Worm (Caenorhabditis elegans) whole organism, L4 larva: ENCODE measurements around the gene F20G2.3.

ENCODE experiments used
- F49E8.2 ChIP-seq: sonication (generic microtip); optimal IDR thresholded peaks from 2 replicates; lab custom pipeline; 2016; ENCODE audit warnings: missing compliant biosample characterization, mild to moderate bottlenecking, missing genetic modification characterization, borderline replicate concordance
- R02D3.7 ChIP-seq: fragments of 150-350 bp; sonication (generic microtip); optimal IDR thresholded peaks from 3 replicates; lab custom pipeline; 2014; ENCODE audit warnings: missing biosample characterization, missing genetic modification characterization
- Y48G9A.11 ChIP-seq: fragments of 200-800 bp; sonication (Bioruptor generic); IDR thresholded peaks from 2 replicates; pipeline ENCODE4 v1.3.6; 2022; ENCODE audit warnings: missing genetic modification reagents, missing genetic modification characterization, missing compliant biosample characterization
- aha-1 ChIP-seq: fragments of 150-350 bp; peaks from one replicate; lab custom pipeline; 2014; ENCODE audit warnings: missing biosample characterization, missing genetic modification characterization
- aly-2 ChIP-seq: sonication (generic microtip); optimal IDR thresholded peaks from 2 replicates; lab custom pipeline; 2018; ENCODE audit warnings: missing biosample characterization, missing genetic modification characterization
- ceh-28 ChIP-seq: fragments of 150-350 bp; optimal IDR thresholded peaks from 2 replicates; lab custom pipeline; 2014; ENCODE audit warnings: missing biosample characterization, missing genetic modification reagents, missing genetic modification characterization
- ceh-62 ChIP-seq: sonication (generic microtip); optimal IDR thresholded peaks from 2 replicates; lab custom pipeline; 2017; ENCODE audit warnings: missing biosample characterization, missing genetic modification characterization
- ces-1 ChIP-seq: fragments of 150-350 bp; sonication (generic microtip); optimal IDR thresholded peaks from 4 replicates; lab custom pipeline; 2014; ENCODE audit warnings: missing biosample characterization, missing genetic modification reagents, missing genetic modification characterization
- cey-2 ChIP-seq: sonication (generic microtip); optimal IDR thresholded peaks from 3 replicates; lab custom pipeline; 2017; ENCODE audit warnings: missing genetic modification characterization, mild to moderate bottlenecking, missing compliant biosample characterization, antibody characterized with exemption, borderline replicate concordance; ENCODE audit not compliant: insufficient read depth
- daf-16 ChIP-seq, 3 experiments: sonication (generic microtip); optimal IDR thresholded peaks; 2 replicates each; lab custom pipeline; 2016 to 2017; ENCODE audit warnings: missing genetic modification characterization in 3 of 3, missing genetic modification reagents in 3 of 3, mild to moderate bottlenecking in 2 of 3, missing compliant biosample characterization in 2 of 3, missing biosample characterization in 1 of 3, moderate library complexity in 1 of 3
- daf-19 ChIP-seq: fragments of 200-800 bp; sonication (Bioruptor generic); conservative IDR thresholded peaks from 2 replicates; pipeline ENCODE4 v1.3.6; 2022; ENCODE audit warnings: missing genetic modification characterization, missing compliant biosample characterization
- daf-8 ChIP-seq: fragments of 200-800 bp; sonication (Bioruptor generic); IDR thresholded peaks from 2 replicates; pipeline ENCODE4 v1.3.6; 2022; ENCODE audit warnings: missing genetic modification characterization, missing compliant biosample characterization
- dmd-6 ChIP-seq: fragments of 200-800 bp; sonication (Bioruptor generic); IDR thresholded peaks from 2 replicates; pipeline ENCODE4 v1.3.6; 2022; ENCODE audit warnings: missing genetic modification reagents, missing genetic modification characterization, missing compliant biosample characterization
- dve-1 ChIP-seq: sonication (generic microtip); optimal IDR thresholded peaks from 2 replicates; lab custom pipeline; 2017; ENCODE audit warnings: antibody characterized with exemption, mild to moderate bottlenecking, missing genetic modification characterization, missing compliant biosample characterization; ENCODE audit not compliant: insufficient read depth
- fkh-10 ChIP-seq: fragments of 150-350 bp; optimal IDR thresholded peaks from 2 replicates; lab custom pipeline; 2014; ENCODE audit warnings: missing biosample characterization, missing genetic modification reagents, missing genetic modification characterization
- hif-1 ChIP-seq, 2 experiments: sonication (generic microtip); optimal IDR thresholded peaks; 2 replicates each; lab custom pipeline; 2016 to 2017; ENCODE audit warnings: missing compliant biosample characterization in 2 of 2, missing genetic modification characterization in 2 of 2, missing genetic modification reagents in 2 of 2, missing genotype in 2 of 2, mild to moderate bottlenecking in 1 of 2
- hlh-11 ChIP-seq: fragments of 200-800 bp; sonication (Bioruptor generic); optimal IDR thresholded peaks from 2 replicates; lab custom pipeline; 2018; ENCODE audit warnings: mild to moderate bottlenecking, missing genetic modification characterization, missing compliant biosample characterization
- lim-7 ChIP-seq: fragments of 200-800 bp; sonication (Bioruptor generic); IDR thresholded peaks from 2 replicates; pipeline ENCODE4 v1.3.6; 2022; ENCODE audit warnings: missing genetic modification characterization, missing compliant biosample characterization
- lin-1 ChIP-seq: fragments of 200-800 bp; sonication (Bioruptor generic); IDR thresholded peaks from 2 replicates; pipeline ENCODE4 v1.3.6; 2022; ENCODE audit warnings: missing genetic modification reagents, missing genetic modification characterization, missing compliant biosample characterization
- lin-13 ChIP-seq: fragments of 150-350 bp; optimal IDR thresholded peaks from 2 replicates; lab custom pipeline; 2014; ENCODE audit warnings: missing biosample characterization, missing genetic modification reagents, missing genetic modification characterization
- nhr-102 ChIP-seq: sonication (generic microtip); optimal IDR thresholded peaks from 2 replicates; lab custom pipeline; 2016; ENCODE audit warnings: mild to moderate bottlenecking, missing genetic modification characterization, moderate library complexity, missing compliant biosample characterization
- nhr-28 ChIP-seq: fragments of 150-350 bp; optimal IDR thresholded peaks from 2 replicates; lab custom pipeline; 2014; ENCODE audit warnings: missing biosample characterization, missing genetic modification characterization
- nhr-41 ChIP-seq: fragments of 200-800 bp; sonication (Bioruptor generic); IDR thresholded peaks from 2 replicates; pipeline ENCODE4 v1.3.6; 2022; ENCODE audit warnings: missing genetic modification reagents, missing genetic modification characterization, missing compliant biosample characterization
- nhr-42 ChIP-seq: fragments of 200-800 bp; sonication (Bioruptor generic); IDR thresholded peaks from 2 replicates; pipeline ENCODE4 v1.3.6; 2022; ENCODE audit warnings: missing genetic modification characterization, missing compliant biosample characterization
- nhr-48 ChIP-seq: sonication (generic microtip); optimal IDR thresholded peaks from 2 replicates; lab custom pipeline; 2016; ENCODE audit warnings: mild to moderate bottlenecking, missing genetic modification characterization, missing compliant biosample characterization
- nhr-77 ChIP-seq: fragments of 150-350 bp; optimal IDR thresholded peaks from 2 replicates; lab custom pipeline; 2014; ENCODE audit warnings: missing biosample characterization, missing genetic modification characterization
- pha-4 ChIP-seq, 2 experiments: fragments of 150-350 bp in 1 of 2; fragments of 200-800 bp in 1 of 2; sonication (Bioruptor generic) in 1 of 2; IDR thresholded peaks in 1 of 2; optimal IDR thresholded peaks in 1 of 2; 2 replicates each; pipeline versions ENCODE4 v1.3.6 to Lab custom; 2014 to 2022; ENCODE audit warnings: missing genetic modification characterization in 2 of 2, missing genetic modification reagents in 2 of 2, missing biosample characterization in 1 of 2, missing compliant biosample characterization in 1 of 2
- pqm-1 ChIP-seq: sonication (generic microtip); optimal IDR thresholded peaks from 2 replicates; lab custom pipeline; 2017; ENCODE audit warnings: missing biosample characterization, missing genetic modification characterization
- rbr-2 ChIP-seq: sonication (generic microtip); optimal IDR thresholded peaks from 2 replicates; lab custom pipeline; 2016; ENCODE audit warnings: missing genotype, missing genetic modification characterization, missing compliant biosample characterization
- saeg-2 ChIP-seq: fragments of 200-800 bp; sonication (Bioruptor generic); IDR thresholded peaks from 2 replicates; pipeline ENCODE4 v1.3.6; 2022; ENCODE audit warnings: missing genetic modification reagents, missing genetic modification characterization, missing compliant biosample characterization
- skn-1 ChIP-seq: fragments of 150-350 bp; optimal IDR thresholded peaks from 2 replicates; lab custom pipeline; 2014; ENCODE audit warnings: missing biosample characterization, missing genetic modification characterization
- spr-3 ChIP-seq: fragments of 200-800 bp; sonication (Bioruptor generic); optimal IDR thresholded peaks from 2 replicates; lab custom pipeline; 2018; ENCODE audit warnings: mild to moderate bottlenecking, missing genetic modification characterization, missing compliant biosample characterization
- tra-1 ChIP-seq: fragments of 200-800 bp; sonication (Bioruptor generic); IDR thresholded peaks from 2 replicates; pipeline ENCODE4 v1.3.6; 2022; ENCODE audit warnings: missing genetic modification reagents, missing genetic modification characterization, missing compliant biosample characterization
- unc-62 ChIP-seq, 3 experiments: fragments of 150-350 bp in 1 of 3; sonication (generic microtip); optimal IDR thresholded peaks in 2 of 3; peaks in 1 of 3; 1 replicate in 1 of 3; 2 replicates in 2 of 3; lab custom pipeline; 2014 to 2017; ENCODE audit warnings: missing biosample characterization in 3 of 3, missing genetic modification characterization in 3 of 3, missing genetic modification reagents in 3 of 3, missing genotype in 1 of 3
- zfp-2 ChIP-seq: sonication (generic microtip); optimal IDR thresholded peaks from 2 replicates; lab custom pipeline; 2016; ENCODE audit warnings: mild to moderate bottlenecking, missing genetic modification characterization, missing compliant biosample characterization

F20G2.3 gene

ce11 chrV:13739901-13740300 is 28.4 kb downstream of the F20G2.3 start:
- TF ChIP-seq nhr-41 (GFP tag; lab: Robert Waterston, UW), result no peak
- TF ChIP-seq dve-1 (tag; lab: Kevin White, UChicago), result peak; percentile 81
- TF ChIP-seq lin-13 (GFP tag; lab: Kevin White, UChicago), result no peak
- no peak for TF ChIP-seq ceh-62 (tag; lab: Kevin White, UChicago)
- peak; percentile 72 for TF ChIP-seq pqm-1 (tag; lab: Kevin White, UChicago)
- TF ChIP-seq hlh-11, result peak; percentile 30
- no peak for TF ChIP-seq daf-16 (GFP tag; optimal IDR thresholded peaks at IDR 0.05; lab: Kevin White, UChicago)
- TF ChIP-seq daf-16 (tag; optimal IDR thresholded peaks at IDR 0.05; lab: Kevin White, UChicago), result peak; percentile 67
- TF ChIP-seq nhr-28 (tag; lab: Kevin White, UChicago), result peak; percentile 94
- peak; percentile 38; the same call in 1 of the 2 replicates for TF ChIP-seq dmd-6
- TF ChIP-seq nhr-102 (tag; lab: Kevin White, UChicago), result peak; percentile 0

ce11 chrV:13738374-13738773 is 29.9 kb downstream of the F20G2.3 start, which contains the start of gene irg-5:
irg-5 (minus strand) TSS chrV:13738474.
- peak in 1 of 2 experiments; percentile 50 for TF ChIP-seq unc-62 (GFP tag; optimal IDR thresholded peaks at IDR 0.05 in 1 of 2; lab: Kevin White, UChicago)
- TF ChIP-seq unc-62 (tag; optimal IDR thresholded peaks at IDR 0.05; lab: Kevin White, UChicago), result no peak
- no peak for TF ChIP-seq cey-2 (tag; lab: Kevin White, UChicago)
- TF ChIP-seq, all 104 proteins: peak for 1

DNA sequence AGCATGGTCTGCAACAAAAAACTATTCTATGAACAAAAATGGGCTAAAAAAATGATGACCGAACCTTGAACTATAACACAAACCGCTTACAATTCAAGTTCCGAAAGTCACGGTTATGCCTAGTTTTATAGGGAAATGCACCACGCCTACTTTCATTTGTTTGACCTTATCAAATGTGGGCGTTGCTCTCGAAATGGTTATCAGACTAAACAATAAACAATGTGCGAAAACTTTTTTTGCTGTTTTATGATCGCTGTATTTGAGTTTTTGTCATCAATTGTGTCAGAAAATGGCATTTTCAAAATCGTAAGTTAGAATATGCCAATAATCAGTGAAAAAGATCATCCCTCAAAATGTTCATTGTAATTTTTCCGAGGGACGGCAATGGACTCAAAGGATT is 32.1 kb downstream of the F20G2.3 start, which contains the start of gene F35E12.6:
Gene F35E12.6 (minus strand): TSS at position 101 of the 400 bp plus-strand sequence.
- TF ChIP-seq pqm-1 (tag; lab: Kevin White, UChicago), result peak; percentile 15
- peak in 1 of 2 experiments; percentile 66 for TF ChIP-seq unc-62 (GFP tag; optimal IDR thresholded peaks at IDR 0.05 in 1 of 2; lab: Kevin White, UChicago)
- TF ChIP-seq unc-62 (tag; optimal IDR thresholded peaks at IDR 0.05; lab: Kevin White, UChicago), result no peak
- TF ChIP-seq daf-16 (GFP tag; optimal IDR thresholded peaks at IDR 0.05; lab: Kevin White, UChicago), result no peak
- TF ChIP-seq daf-16 (tag; optimal IDR thresholded peaks at IDR 0.05; lab: Kevin White, UChicago), result peak; percentile 36
- TF ChIP-seq nhr-77, result no peak
- peak; percentile 2 for TF ChIP-seq dve-1 (tag; lab: Kevin White, UChicago)

ce11 chrV:13730762-13731161 is 37.5 kb downstream of the F20G2.3 start, which contains the start of gene dct-17:
dct-17 (minus strand) TSS chrV:13730784.
- TF ChIP-seq skn-1 (tag; lab: Kevin White, UChicago) (no peak), nhr-28 (tag; lab: Kevin White, UChicago) (peak; percentile 31), nhr-48 (tag; lab: Kevin White, UChicago) (no peak), lin-1 (GFP tag; lab: Robert Waterston, UW) (no peak), Y48G9A.11 (no peak), daf-19 (GFP tag; lab: Robert Waterston, UW) (no peak), ces-1 (GFP tag; lab: Kevin White, UChicago) (no peak), R02D3.7 (no peak), rbr-2 (tag; lab: Kevin White, UChicago) (no peak), pqm-1 (tag; lab: Kevin White, UChicago) (peak; percentile 48), nhr-42 (no peak), hlh-11 (no peak), daf-16 (GFP tag; optimal IDR thresholded peaks at IDR 0.05; lab: Kevin White, UChicago) (no peak), daf-16 (tag; optimal IDR thresholded peaks at IDR 0.05; lab: Kevin White, UChicago) (peak; percentile 6), dmd-6 (peak; percentile 70), aha-1 (tag; lab: Kevin White, UChicago) (peak; percentile 14), daf-8 (GFP tag; lab: Robert Waterston, UW) (no peak), saeg-2 (no peak), pha-4 (GFP tag; IDR thresholded peaks at IDR 0.05; lab: Robert Waterston, UW) (no peak), pha-4 (tag; optimal IDR thresholded peaks at IDR 0.05; lab: Kevin White, UChicago) (no peak), zfp-2 (tag; lab: Kevin White, UChicago) (no peak), ceh-28 (tag; lab: Kevin White, UChicago) (no peak), fkh-10 (no peak), lim-7 (no peak), aly-2 (tag; lab: Kevin White, UChicago) (no peak), spr-3 (GFP tag; lab: Kevin White, UChicago) (no peak), F49E8.2 (no peak), tra-1 (no peak), hif-1 (tag; optimal IDR thresholded peaks at IDR 0.05; lab: Kevin White, UChicago) (no peak), unc-62 (GFP tag; optimal IDR thresholded peaks at IDR 0.05 in 1 of 2; lab: Kevin White, UChicago) (no peak), unc-62 (tag; optimal IDR thresholded peaks at IDR 0.05; lab: Kevin White, UChicago) (no peak)
